Worm (Caenorhabditis elegans) whole organism, L4 larva: ENCODE measurements around the gene mesp-1.

ENCODE experiments used
- D1046.2 ChIP-seq: fragments of 200-800 bp; sonication (Bioruptor generic); IDR thresholded peaks from 2 replicates; pipeline ENCODE4 v1.3.6; 2022; ENCODE audit warnings: missing genetic modification characterization, missing compliant biosample characterization
- F37D6.2 ChIP-seq: sonication (generic microtip); optimal IDR thresholded peaks from 2 replicates; lab custom pipeline; 2016; ENCODE audit warnings: mild to moderate bottlenecking, missing genetic modification characterization, missing compliant biosample characterization
- F49E8.2 ChIP-seq: sonication (generic microtip); optimal IDR thresholded peaks from 2 replicates; lab custom pipeline; 2016; ENCODE audit warnings: missing compliant biosample characterization, mild to moderate bottlenecking, missing genetic modification characterization, borderline replicate concordance
- R02D3.7 ChIP-seq: fragments of 150-350 bp; sonication (generic microtip); optimal IDR thresholded peaks from 3 replicates; lab custom pipeline; 2014; ENCODE audit warnings: missing biosample characterization, missing genetic modification characterization
- T20F7.1 ChIP-seq: fragments of 200-800 bp; sonication (Bioruptor generic); optimal IDR thresholded peaks from 2 replicates; lab custom pipeline; 2018; ENCODE audit warnings: mild to moderate bottlenecking, missing genetic modification characterization, missing compliant biosample characterization
- T26A8.4 ChIP-seq: fragments of 200-800 bp; sonication (Bioruptor generic); IDR thresholded peaks from 2 replicates; pipeline ENCODE4 v1.3.6; 2022; ENCODE audit warnings: missing genetic modification characterization, missing compliant biosample characterization
- Y105C5A.15 ChIP-seq: fragments of 200-800 bp; sonication (Bioruptor generic); IDR thresholded peaks from 2 replicates; pipeline ENCODE4 v1.3.6; 2022; ENCODE audit warnings: missing genetic modification characterization, missing compliant biosample characterization
- ZK337.2 ChIP-seq: fragments of 200-800 bp; sonication (Bioruptor generic); IDR thresholded peaks from 2 replicates; pipeline ENCODE4 v1.3.6; 2022; ENCODE audit warnings: missing genetic modification reagents, missing genetic modification characterization, missing compliant biosample characterization
- aha-1 ChIP-seq: fragments of 150-350 bp; peaks from one replicate; lab custom pipeline; 2014; ENCODE audit warnings: missing biosample characterization, missing genetic modification characterization
- attf-4 ChIP-seq: sonication (generic microtip); optimal IDR thresholded peaks from 3 replicates; lab custom pipeline; 2017; ENCODE audit warnings: missing biosample characterization, missing genetic modification characterization
- ceh-44 ChIP-seq: fragments of 200-800 bp; sonication (Bioruptor generic); IDR thresholded peaks from 2 replicates; pipeline ENCODE4 v1.3.6; 2022; ENCODE audit warnings: missing genetic modification reagents, missing genetic modification characterization, missing compliant biosample characterization
- ces-1 ChIP-seq: fragments of 150-350 bp; sonication (generic microtip); optimal IDR thresholded peaks from 4 replicates; lab custom pipeline; 2014; ENCODE audit warnings: missing biosample characterization, missing genetic modification reagents, missing genetic modification characterization
- daf-16 ChIP-seq, 3 experiments: sonication (generic microtip); optimal IDR thresholded peaks; 2 replicates each; lab custom pipeline; 2016 to 2017; ENCODE audit warnings: missing genetic modification characterization in 3 of 3, missing genetic modification reagents in 3 of 3, mild to moderate bottlenecking in 2 of 3, missing compliant biosample characterization in 2 of 3, missing biosample characterization in 1 of 3, moderate library complexity in 1 of 3
- daf-19 ChIP-seq: fragments of 200-800 bp; sonication (Bioruptor generic); conservative IDR thresholded peaks from 2 replicates; pipeline ENCODE4 v1.3.6; 2022; ENCODE audit warnings: missing genetic modification characterization, missing compliant biosample characterization
- dmd-6 ChIP-seq: fragments of 200-800 bp; sonication (Bioruptor generic); IDR thresholded peaks from 2 replicates; pipeline ENCODE4 v1.3.6; 2022; ENCODE audit warnings: missing genetic modification reagents, missing genetic modification characterization, missing compliant biosample characterization
- duxl-1 ChIP-seq: sonication (generic microtip); optimal IDR thresholded peaks from 2 replicates; lab custom pipeline; 2016; ENCODE audit warnings: mild to moderate bottlenecking, missing genetic modification characterization, moderate library complexity, missing compliant biosample characterization; ENCODE audit not compliant: poor library complexity
- dve-1 ChIP-seq: sonication (generic microtip); optimal IDR thresholded peaks from 2 replicates; lab custom pipeline; 2017; ENCODE audit warnings: antibody characterized with exemption, mild to moderate bottlenecking, missing genetic modification characterization, missing compliant biosample characterization; ENCODE audit not compliant: insufficient read depth
- egl-43 ChIP-seq: fragments of 200-800 bp; sonication (Bioruptor generic); IDR thresholded peaks from 2 replicates; pipeline ENCODE4 v1.3.6; 2022; ENCODE audit warnings: missing genetic modification reagents, missing genetic modification characterization, missing compliant biosample characterization
- hlh-11 ChIP-seq: fragments of 200-800 bp; sonication (Bioruptor generic); optimal IDR thresholded peaks from 2 replicates; lab custom pipeline; 2018; ENCODE audit warnings: mild to moderate bottlenecking, missing genetic modification characterization, missing compliant biosample characterization
- hmg-1.1 ChIP-seq: fragments of 200-800 bp; sonication (Bioruptor generic); IDR thresholded peaks from 2 replicates; pipeline ENCODE4 v1.3.6; 2022; ENCODE audit warnings: missing genetic modification reagents, missing genetic modification characterization, missing compliant biosample characterization
- jun-1 ChIP-seq: fragments of 150-350 bp; optimal IDR thresholded peaks from 2 replicates; lab custom pipeline; 2014; ENCODE audit warnings: missing biosample characterization, missing genetic modification reagents, missing genetic modification characterization
- lim-7 ChIP-seq: fragments of 200-800 bp; sonication (Bioruptor generic); IDR thresholded peaks from 2 replicates; pipeline ENCODE4 v1.3.6; 2022; ENCODE audit warnings: missing genetic modification characterization, missing compliant biosample characterization
- lin-39 ChIP-seq: fragments of 150-350 bp; optimal IDR thresholded peaks from 2 replicates; lab custom pipeline; 2014; ENCODE audit warnings: missing biosample characterization, missing genetic modification reagents, missing genetic modification characterization
- mdl-1 ChIP-seq, 2 experiments: fragments of 150-350 bp in 1 of 2; sonication (generic microtip) in 1 of 2; optimal IDR thresholded peaks; 2 replicates each; lab custom pipeline; 2014 to 2017; ENCODE audit warnings: missing biosample characterization in 2 of 2, missing genetic modification characterization in 2 of 2
- mdt-29 ChIP-seq: fragments of 200-800 bp; sonication (Bioruptor generic); IDR thresholded peaks from 2 replicates; pipeline ENCODE4 v1.3.6; 2022; ENCODE audit warnings: missing genetic modification reagents, missing genetic modification characterization, missing compliant biosample characterization
- mep-1 ChIP-seq: fragments of 150-350 bp; sonication (generic microtip); optimal IDR thresholded peaks from 3 replicates; lab custom pipeline; 2014; ENCODE audit warnings: missing biosample characterization, missing genetic modification characterization
- mes-2 ChIP-seq: sonication (generic microtip); optimal IDR thresholded peaks from 2 replicates; lab custom pipeline; 2016; ENCODE audit warnings: missing genotype, mild to moderate bottlenecking, missing genetic modification characterization, missing compliant biosample characterization; ENCODE audit not compliant: poor library complexity, severe bottlenecking
- nhr-102 ChIP-seq: sonication (generic microtip); optimal IDR thresholded peaks from 2 replicates; lab custom pipeline; 2016; ENCODE audit warnings: mild to moderate bottlenecking, missing genetic modification characterization, moderate library complexity, missing compliant biosample characterization
- nhr-111 ChIP-seq: fragments of 200-800 bp; sonication (Bioruptor generic); optimal IDR thresholded peaks from 2 replicates; lab custom pipeline; 2018; ENCODE audit warnings: mild to moderate bottlenecking, missing genetic modification characterization, missing compliant biosample characterization
- nhr-28 ChIP-seq: fragments of 150-350 bp; optimal IDR thresholded peaks from 2 replicates; lab custom pipeline; 2014; ENCODE audit warnings: missing biosample characterization, missing genetic modification characterization
- nhr-41 ChIP-seq: fragments of 200-800 bp; sonication (Bioruptor generic); IDR thresholded peaks from 2 replicates; pipeline ENCODE4 v1.3.6; 2022; ENCODE audit warnings: missing genetic modification reagents, missing genetic modification characterization, missing compliant biosample characterization
- nhr-48 ChIP-seq: sonication (generic microtip); optimal IDR thresholded peaks from 2 replicates; lab custom pipeline; 2016; ENCODE audit warnings: mild to moderate bottlenecking, missing genetic modification characterization, missing compliant biosample characterization
- nhr-76 ChIP-seq: fragments of 150-350 bp; optimal IDR thresholded peaks from 2 replicates; lab custom pipeline; 2014; ENCODE audit warnings: missing biosample characterization, missing genetic modification characterization
- nhr-77 ChIP-seq: fragments of 150-350 bp; optimal IDR thresholded peaks from 2 replicates; lab custom pipeline; 2014; ENCODE audit warnings: missing biosample characterization, missing genetic modification characterization
- pha-4 ChIP-seq, 2 experiments: fragments of 150-350 bp in 1 of 2; fragments of 200-800 bp in 1 of 2; sonication (Bioruptor generic) in 1 of 2; IDR thresholded peaks in 1 of 2; optimal IDR thresholded peaks in 1 of 2; 2 replicates each; pipeline versions ENCODE4 v1.3.6 to Lab custom; 2014 to 2022; ENCODE audit warnings: missing genetic modification characterization in 2 of 2, missing genetic modification reagents in 2 of 2, missing biosample characterization in 1 of 2, missing compliant biosample characterization in 1 of 2
- php-3 ChIP-seq: fragments of 200-800 bp; sonication (Bioruptor generic); IDR thresholded peaks from 2 replicates; pipeline ENCODE4 v1.3.6; 2022; ENCODE audit warnings: missing genetic modification reagents, missing genetic modification characterization, missing compliant biosample characterization
- pqm-1 ChIP-seq: sonication (generic microtip); optimal IDR thresholded peaks from 2 replicates; lab custom pipeline; 2017; ENCODE audit warnings: missing biosample characterization, missing genetic modification characterization
- sdz-12 ChIP-seq: fragments of 200-800 bp; sonication (Bioruptor generic); optimal IDR thresholded peaks from 2 replicates; lab custom pipeline; 2018; ENCODE audit warnings: mild to moderate bottlenecking, missing genetic modification characterization, missing compliant biosample characterization
- skn-1 ChIP-seq: fragments of 150-350 bp; optimal IDR thresholded peaks from 2 replicates; lab custom pipeline; 2014; ENCODE audit warnings: missing biosample characterization, missing genetic modification characterization
- snpc-4 ChIP-seq: fragments of 150-350 bp; optimal IDR thresholded peaks from 2 replicates; lab custom pipeline; 2014; ENCODE audit warnings: missing biosample characterization, missing genetic modification characterization
- tag-97 ChIP-seq: fragments of 200-800 bp; sonication (Bioruptor generic); IDR thresholded peaks from 2 replicates; pipeline ENCODE4 v1.3.6; 2022; ENCODE audit warnings: missing genetic modification characterization, missing compliant biosample characterization
- vab-7 ChIP-seq: fragments of 200-800 bp; sonication (Bioruptor generic); IDR thresholded peaks from 2 replicates; pipeline ENCODE4 v1.3.6; 2022; ENCODE audit warnings: missing genetic modification reagents, missing genetic modification characterization, missing compliant biosample characterization
- zfp-2 ChIP-seq: sonication (generic microtip); optimal IDR thresholded peaks from 2 replicates; lab custom pipeline; 2016; ENCODE audit warnings: mild to moderate bottlenecking, missing genetic modification characterization, missing compliant biosample characterization
- zip-11 ChIP-seq: fragments of 200-800 bp; sonication (Bioruptor generic); IDR thresholded peaks from 2 replicates; pipeline ENCODE4 v1.3.6; 2022; ENCODE audit warnings: missing genetic modification characterization, missing compliant biosample characterization
- zip-2 ChIP-seq: fragments of 150-350 bp; optimal IDR thresholded peaks from 2 replicates; lab custom pipeline; 2014; ENCODE audit warnings: missing biosample characterization, missing genetic modification characterization
- ztf-11 ChIP-seq: fragments of 150-350 bp; optimal IDR thresholded peaks from 2 replicates; lab custom pipeline; 2014; ENCODE audit warnings: missing biosample characterization, missing genetic modification characterization
- ztf-7 ChIP-seq: fragments of 150-350 bp; optimal IDR thresholded peaks from 2 replicates; lab custom pipeline; 2014; ENCODE audit warnings: missing biosample characterization, missing genetic modification characterization

Gene mesp-1

DNA sequence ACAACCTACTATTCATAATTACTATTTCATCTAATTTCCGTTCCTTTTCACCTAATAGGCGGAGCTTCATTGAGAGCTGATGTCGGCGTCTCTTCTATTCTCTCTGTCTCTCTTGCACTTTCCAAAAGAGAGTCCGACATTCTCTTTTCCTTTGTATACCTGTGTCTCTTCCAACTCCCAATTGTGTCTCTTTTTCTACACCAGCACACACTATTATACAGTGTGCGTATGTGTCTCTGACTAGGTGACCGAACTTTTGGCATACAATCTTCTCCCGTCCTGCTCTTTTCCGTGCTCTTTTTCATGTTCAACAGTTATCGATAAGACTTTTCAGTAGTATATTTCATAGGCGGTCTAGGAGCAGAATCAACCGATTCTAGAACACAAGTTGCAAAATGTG lies 41.2 kb downstream of the mesp-1 start:
- TF ChIP-seq nhr-41 (GFP tag; lab: Robert Waterston, UW) = 0 out of 2 replicates have a peak, but pooled peaks have one; percentile 21
- TF ChIP-seq dmd-6 (GFP tag; lab: Robert Waterston, UW) = peak; percentile 73
- TF ChIP-seq dve-1 = peak; percentile 44
- no peak for TF ChIP-seq ceh-44
- TF ChIP-seq hlh-11 (tag; lab: Kevin White, UChicago) = peak; percentile 66
- peak; percentile 18 for TF ChIP-seq nhr-77 (tag; lab: Kevin White, UChicago)
- TF ChIP-seq daf-16 (GFP tag; optimal IDR thresholded peaks at IDR 0.05; lab: Kevin White, UChicago) = no peak
- peak; percentile 48 for TF ChIP-seq daf-16 (tag; optimal IDR thresholded peaks at IDR 0.05; lab: Kevin White, UChicago)
- no peak for TF ChIP-seq tag-97
- peak; percentile 61 for TF ChIP-seq mes-2 (tag; lab: Kevin White, UChicago)
- TF ChIP-seq nhr-28 (tag; lab: Kevin White, UChicago) = peak; percentile 71
- peak; percentile 82 for TF ChIP-seq pqm-1 (tag; lab: Kevin White, UChicago)

DNA sequence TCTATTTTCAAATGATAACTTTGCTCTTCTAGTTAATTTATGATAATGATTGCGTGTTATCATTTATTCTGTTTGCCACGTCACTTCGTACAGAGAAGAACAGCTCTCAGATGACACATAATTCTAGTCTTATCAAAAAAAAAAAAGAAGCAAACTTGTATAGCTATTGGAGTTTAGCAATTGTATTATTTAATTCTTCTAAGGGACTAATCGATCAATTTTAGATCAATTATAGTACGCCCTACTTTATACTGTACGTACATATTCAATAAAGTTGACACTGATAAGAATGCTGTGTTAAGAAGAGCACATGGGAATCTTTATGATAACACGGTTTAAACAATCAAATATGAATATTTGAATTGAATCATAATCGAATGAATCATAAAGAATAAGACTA lies 43.2 kb downstream of the mesp-1 start:
- TF ChIP-seq jun-1 (tag; lab: Kevin White, UChicago) (no peak), T26A8.4 (GFP tag; lab: Robert Waterston, UW) (no peak), php-3 (peak; percentile 41; the same call in 1 of the 2 replicates), ztf-11 (no peak), mdt-29 (GFP tag; lab: Robert Waterston, UW) (no peak), nhr-111 (GFP tag; lab: Kevin White, UChicago) (no peak), hmg-1.1 (no peak), ZK337.2 (GFP tag; lab: Robert Waterston, UW) (no peak), vab-7 (no peak), lin-39 (tag; lab: Kevin White, UChicago) (no peak), nhr-102 (no peak), pha-4 (GFP tag; IDR thresholded peaks at IDR 0.05; lab: Robert Waterston, UW) (0 out of 2 replicates have a peak, but pooled peaks have one; percentile 38), pha-4 (tag; optimal IDR thresholded peaks at IDR 0.05; lab: Kevin White, UChicago) (no peak), duxl-1 (no peak), daf-16 (GFP tag; optimal IDR thresholded peaks at IDR 0.05; lab: Kevin White, UChicago) (no peak), daf-16 (tag; optimal IDR thresholded peaks at IDR 0.05; lab: Kevin White, UChicago) (peak; percentile 76), pqm-1 (tag; lab: Kevin White, UChicago) (peak; percentile 86), sdz-12 (GFP tag; lab: Kevin White, UChicago) (no peak), egl-43 (GFP tag; lab: Robert Waterston, UW) (no peak), mes-2 (tag; lab: Kevin White, UChicago) (no peak), dve-1 (peak; percentile 27), T20F7.1 (GFP tag; lab: Kevin White, UChicago) (no peak), dmd-6 (GFP tag; lab: Robert Waterston, UW) (peak; percentile 63; the same call in 1 of the 2 replicates), F37D6.2 (tag; lab: Kevin White, UChicago) (no peak), zfp-2 (tag; lab: Kevin White, UChicago) (no peak), lim-7 (no peak), mdl-1 (tag; optimal IDR thresholded peaks at IDR 0.05; lab: Kevin White, UChicago) (peak in 1 of 2 experiments; percentile 23), daf-19 (GFP tag; lab: Robert Waterston, UW) (no peak), ceh-44 (no peak), R02D3.7 (tag; lab: Kevin White, UChicago) (no peak), nhr-76 (tag; lab: Kevin White, UChicago) (no peak), mep-1 (peak; percentile 17), skn-1 (no peak), zip-2 (tag; lab: Kevin White, UChicago) (no peak), nhr-48 (tag; lab: Kevin White, UChicago) (peak; percentile 13), Y105C5A.15 (no peak), nhr-41 (GFP tag; lab: Robert Waterston, UW) (no peak), F49E8.2 (no peak), nhr-28 (tag; lab: Kevin White, UChicago) (peak; percentile 74), snpc-4 (tag; lab: Kevin White, UChicago) (no peak), ztf-7 (tag; lab: Kevin White, UChicago) (no peak), nhr-77 (tag; lab: Kevin White, UChicago) (peak; percentile 15), aha-1 (peak; percentile 20), attf-4 (tag; lab: Kevin White, UChicago) (no peak), D1046.2 (GFP tag; lab: Robert Waterston, UW) (no peak), zip-11 (no peak), ces-1 (no peak)
